Fruit fly (Drosophila melanogaster) whole organism, embryonic: Measurements from ENCODE around the gene BthD.
A peak's percentile ranks its signal among the peaks of the same experiment; 100 is the strongest.

Experiments
- Asciz ChIP-seq: fragments of 200-800 bp; sonication (Bioruptor generic); optimal IDR thresholded peaks from 2 replicates; lab custom pipeline; 2017; ENCODE audit warnings: missing biosample characterization, mild to moderate bottlenecking, missing genetic modification characterization, missing genetic modification reagents
- Bgb ChIP-seq: fragments of 200-800 bp; sonication (Bioruptor generic); IDR thresholded peaks from 2 replicates; pipeline ENCODE4 v1.3.6; 2022; ENCODE audit warnings: missing biosample characterization, missing genetic modification characterization; ENCODE audit not compliant: partially characterized antibody
- CG10274 ChIP-seq: fragments of 200-800 bp; sonication (Bioruptor generic); optimal IDR thresholded peaks from 3 replicates; lab custom pipeline; 2017; ENCODE audit warnings: missing biosample characterization, mild to moderate bottlenecking, missing genetic modification characterization
- CG11398 ChIP-seq: fragments of 200-800 bp; sonication (Bioruptor generic); optimal IDR thresholded peaks from 2 replicates; lab custom pipeline; 2016; ENCODE audit warnings: missing biosample characterization, missing genetic modification characterization
- CG11456 ChIP-seq: fragments of 200-800 bp; sonication (Bioruptor generic); IDR thresholded peaks from 3 replicates; pipeline ENCODE4 v1.3.6; 2022; ENCODE audit warnings: missing biosample characterization, missing genetic modification characterization
- CG12071 ChIP-seq: fragments of 200-800 bp; sonication (Bioruptor generic); optimal IDR thresholded peaks from 3 replicates; lab custom pipeline; 2018; ENCODE audit warnings: missing biosample characterization, mild to moderate bottlenecking, missing genetic modification characterization
- CG12659 ChIP-seq: fragments of 200-800 bp; sonication (Bioruptor generic); optimal IDR thresholded peaks from 3 replicates; lab custom pipeline; 2017; ENCODE audit warnings: mild to moderate bottlenecking, missing biosample characterization, missing genetic modification reagents, missing genetic modification characterization
- CG15479 ChIP-seq: fragments of 200-800 bp; sonication (Bioruptor generic); optimal IDR thresholded peaks from 3 replicates; lab custom pipeline; 2019; ENCODE audit warnings: missing biosample characterization, mild to moderate bottlenecking, missing genetic modification characterization, moderate library complexity
- CG15601 ChIP-seq: fragments of 200-800 bp; sonication (Bioruptor generic); optimal IDR thresholded peaks from 3 replicates; lab custom pipeline; 2019; ENCODE audit warnings: missing biosample characterization, mild to moderate bottlenecking, missing genetic modification characterization, moderate library complexity
- CG17328 ChIP-seq: fragments of 200-800 bp; sonication (Bioruptor generic); IDR thresholded peaks from 2 replicates; pipeline ENCODE4 v1.3.6; 2022; ENCODE audit warnings: missing biosample characterization, missing genetic modification characterization
- CG18011 ChIP-seq: fragments of 200-800 bp; sonication (Bioruptor generic); optimal IDR thresholded peaks from 2 replicates; lab custom pipeline; 2017; ENCODE audit warnings: missing biosample characterization, missing genetic modification characterization, mild to moderate bottlenecking, moderate library complexity, missing genotype
- CG2889 ChIP-seq: fragments of 200-800 bp; sonication (Bioruptor generic); IDR thresholded peaks from 3 replicates; pipeline ENCODE4 v1.3.6; 2022; ENCODE audit warnings: missing biosample characterization, missing genetic modification characterization
- CG30403 ChIP-seq: fragments of 200-800 bp; sonication (Bioruptor generic); optimal IDR thresholded peaks from 3 replicates; lab custom pipeline; 2016; ENCODE audit warnings: missing biosample characterization, missing genetic modification characterization
- CG32532 ChIP-seq: fragments of 200-800 bp; sonication (Bioruptor generic); IDR thresholded peaks from 2 replicates; pipeline ENCODE4 v1.3.6; 2022; ENCODE audit warnings: missing biosample characterization, missing genetic modification characterization
- CG33557 ChIP-seq: fragments of 200-800 bp; sonication (Bioruptor generic); optimal IDR thresholded peaks from 2 replicates; lab custom pipeline; 2019; ENCODE audit warnings: missing biosample characterization, mild to moderate bottlenecking, missing genetic modification characterization, moderate library complexity
- CG3838 ChIP-seq: fragments of 200-800 bp; sonication (Bioruptor generic); optimal IDR thresholded peaks from 3 replicates; lab custom pipeline; 2016; ENCODE audit warnings: missing biosample characterization, missing genetic modification characterization
- CG4282 ChIP-seq: fragments of 200-800 bp; sonication (Bioruptor generic); optimal IDR thresholded peaks from 2 replicates; lab custom pipeline; 2016; ENCODE audit warnings: missing biosample characterization, missing genetic modification characterization
- CG7556 ChIP-seq: fragments of 200-800 bp; sonication (Bioruptor generic); optimal IDR thresholded peaks from 2 replicates; lab custom pipeline; 2017; ENCODE audit warnings: missing biosample characterization, mild to moderate bottlenecking, missing genetic modification characterization
- CG8089 ChIP-seq: fragments of 200-800 bp; sonication (Bioruptor generic); optimal IDR thresholded peaks from 3 replicates; lab custom pipeline; 2016; ENCODE audit warnings: missing biosample characterization, missing genetic modification characterization
- CG8944 ChIP-seq: fragments of 200-800 bp; sonication (Bioruptor generic); optimal IDR thresholded peaks from 3 replicates; lab custom pipeline; 2016; ENCODE audit warnings: missing biosample characterization, missing genetic modification characterization
- CHES-1-like ChIP-seq: fragments of 200-800 bp; sonication (Bioruptor generic); optimal IDR thresholded peaks from 2 replicates; lab custom pipeline; 2016; ENCODE audit warnings: missing biosample characterization, missing genetic modification characterization
- Doc2 ChIP-seq: fragments of 200-800 bp; sonication (Bioruptor generic); IDR thresholded peaks from 2 replicates; pipeline ENCODE4 v1.3.6; 2022; ENCODE audit warnings: missing biosample characterization, missing genetic modification characterization
- E2f1 ChIP-seq: fragments of 200-800 bp; sonication (Bioruptor generic); IDR thresholded peaks from 2 replicates; pipeline ENCODE4 v1.3.6; 2022; ENCODE audit warnings: missing biosample characterization, missing genetic modification characterization
- H2.0 ChIP-seq: fragments of 200-800 bp; sonication (Bioruptor generic); IDR thresholded peaks from 2 replicates; pipeline ENCODE4 v1.3.6; 2022; ENCODE audit warnings: missing biosample characterization, missing genetic modification characterization
- Hmr ChIP-seq: fragments of 200-800 bp; sonication (Bioruptor generic); optimal IDR thresholded peaks from 3 replicates; lab custom pipeline; 2017; ENCODE audit warnings: mild to moderate bottlenecking, missing biosample characterization, missing genetic modification reagents, missing genetic modification characterization
- Lhr ChIP-seq: fragments of 200-800 bp; sonication (Bioruptor generic); optimal IDR thresholded peaks from 3 replicates; lab custom pipeline; 2017; ENCODE audit warnings: mild to moderate bottlenecking, missing biosample characterization, missing genetic modification reagents, missing genetic modification characterization
- Lim3 ChIP-seq: fragments of 200-800 bp; sonication (Bioruptor generic); IDR thresholded peaks from 2 replicates; pipeline ENCODE4 v1.3.6; 2022; ENCODE audit warnings: missing biosample characterization, missing genetic modification characterization
- MESR4 ChIP-seq: fragments of 200-800 bp; sonication (Bioruptor generic); optimal IDR thresholded peaks from 2 replicates; lab custom pipeline; 2018; ENCODE audit warnings: missing biosample characterization, mild to moderate bottlenecking, missing genetic modification characterization, moderate library complexity
- NK7.1 ChIP-seq: fragments of 200-800 bp; sonication (Bioruptor generic); optimal IDR thresholded peaks from 3 replicates; lab custom pipeline; 2016; ENCODE audit warnings: missing biosample characterization, missing genetic modification characterization
- Rfx ChIP-seq: fragments of 200-800 bp; sonication (Bioruptor generic); IDR thresholded peaks from 2 replicates; pipeline ENCODE4 v1.3.6; 2022; ENCODE audit warnings: missing biosample characterization, missing genetic modification characterization
- Scr ChIP-seq: fragments of 200-800 bp; sonication (Bioruptor generic); IDR thresholded peaks from 2 replicates; pipeline ENCODE4 v1.3.6; 2022; ENCODE audit warnings: missing biosample characterization, missing genetic modification characterization; ENCODE audit not compliant: partially characterized antibody
- Sox102F ChIP-seq: fragments of 200-800 bp; sonication (Bioruptor generic); optimal IDR thresholded peaks from 2 replicates; lab custom pipeline; 2018; ENCODE audit warnings: missing biosample characterization, mild to moderate bottlenecking, missing genetic modification characterization, moderate library complexity
- bowl ChIP-seq: fragments of 200-800 bp; sonication (Bioruptor generic); IDR thresholded peaks from 2 replicates; pipeline ENCODE4 v1.3.6; 2022; ENCODE audit warnings: missing biosample characterization, missing genetic modification characterization
- cg ChIP-seq: fragments of 200-800 bp; sonication (Bioruptor generic); optimal IDR thresholded peaks from 3 replicates; lab custom pipeline; 2019; ENCODE audit warnings: missing biosample characterization, mild to moderate bottlenecking, missing genetic modification characterization, moderate library complexity
- crc ChIP-seq: fragments of 200-800 bp; sonication (Bioruptor generic); optimal IDR thresholded peaks from 2 replicates; lab custom pipeline; 2016; ENCODE audit warnings: missing biosample characterization, missing genetic modification characterization
- croc ChIP-seq: fragments of 200-800 bp; sonication (Bioruptor generic); conservative IDR thresholded peaks from 3 replicates; pipeline ENCODE4 v1.3.6; 2022; ENCODE audit warnings: missing biosample characterization, missing genetic modification characterization
- dm ChIP-seq: fragments of 200-800 bp; sonication (Bioruptor generic); optimal IDR thresholded peaks from 3 replicates; lab custom pipeline; 2016; ENCODE audit warnings: missing biosample characterization, missing genetic modification characterization
- jumu ChIP-seq: fragments of 200-800 bp; sonication (Bioruptor generic); optimal IDR thresholded peaks from 3 replicates; lab custom pipeline; 2016; ENCODE audit warnings: missing biosample characterization, missing genetic modification characterization
- knrl ChIP-seq: fragments of 200-800 bp; sonication (Bioruptor generic); IDR thresholded peaks from 3 replicates; pipeline ENCODE4 v1.3.6; 2022; ENCODE audit warnings: missing biosample characterization, missing genetic modification characterization; ENCODE audit not compliant: partially characterized antibody
- luna ChIP-seq: fragments of 200-800 bp; sonication (Bioruptor generic); optimal IDR thresholded peaks from 2 replicates; lab custom pipeline; 2016; ENCODE audit warnings: missing biosample characterization, missing genetic modification characterization
- maf-S ChIP-seq: fragments of 200-800 bp; sonication (Bioruptor generic); optimal IDR thresholded peaks from 2 replicates; lab custom pipeline; 2016; ENCODE audit warnings: missing biosample characterization, missing genetic modification characterization
- nau ChIP-seq: fragments of 200-800 bp; sonication (Bioruptor generic); optimal IDR thresholded peaks from 3 replicates; lab custom pipeline; 2017; ENCODE audit warnings: missing biosample characterization, mild to moderate bottlenecking, missing genetic modification characterization, missing genetic modification reagents
- pan ChIP-seq, 4 experiments: fragments of >200 bp in 3 of 4; fragments of 200-800 bp in 1 of 4; sonication (Bioruptor generic) in 1 of 4; optimal IDR thresholded peaks in 3 of 4; IDR thresholded peaks in 1 of 4; 2 replicates each; pipeline versions ENCODE4 v1.3.6 to Lab custom; 2017 to 2022; ENCODE audit warnings: missing biosample characterization in 2 of 4, missing genetic modification characterization in 2 of 4, mixed read lengths in 1 of 4
- pzg ChIP-seq: fragments of 200-800 bp; sonication (Bioruptor generic); optimal IDR thresholded peaks from 3 replicates; lab custom pipeline; 2018; ENCODE audit warnings: missing biosample characterization, mild to moderate bottlenecking, missing genetic modification characterization, moderate library complexity
- sens ChIP-seq: fragments of 200-800 bp; sonication (Bioruptor generic); peaks from one replicate; lab custom pipeline; 2016; ENCODE audit warnings: missing biosample characterization, missing genetic modification characterization
- slp2 ChIP-seq: fragments of 200-800 bp; sonication (Bioruptor generic); optimal IDR thresholded peaks from 2 replicates; lab custom pipeline; 2016; ENCODE audit warnings: missing biosample characterization, missing genetic modification characterization
- tio ChIP-seq: fragments of 200-800 bp; sonication (Bioruptor generic); optimal IDR thresholded peaks from 2 replicates; lab custom pipeline; 2017; ENCODE audit warnings: missing biosample characterization, missing genetic modification characterization, inconsistent platforms
- unpg ChIP-seq: fragments of 200-800 bp; sonication (Bioruptor generic); optimal IDR thresholded peaks from 3 replicates; lab custom pipeline; 2018; ENCODE audit warnings: missing biosample characterization, mild to moderate bottlenecking, missing genetic modification characterization, moderate library complexity
- zen ChIP-seq: fragments of 200-800 bp; sonication (Bioruptor generic); optimal IDR thresholded peaks from 3 replicates; lab custom pipeline; 2018; ENCODE audit warnings: missing biosample characterization, mild to moderate bottlenecking, missing genetic modification characterization, moderate library complexity

BthD gene

dm6 chrX:13616417-13617050, 4.6 kb downstream of the BthD start, which contains the start of the genes tth and Tango2 (continued):
- peak; percentile 76 for TF ChIP-seq Hmr (GFP tag; lab: Kevin White, UChicago)
- peak; percentile 69 for TF ChIP-seq knrl (GFP tag; lab: Robert Waterston, UW)
- peak; percentile 28 for TF ChIP-seq CG18011 (GFP tag; lab: Kevin White, UChicago)
- TF ChIP-seq slp2 (GFP tag; lab: Kevin White, UChicago) = peak; percentile 27
- TF ChIP-seq CG15479 (GFP tag; lab: Kevin White, UChicago) = no peak
- TF ChIP-seq CG30403 = peak; percentile 84
- peak; percentile 73 for TF ChIP-seq H2.0 (GFP tag; lab: Robert Waterston, UW)
- TF ChIP-seq bowl (GFP tag; lab: Robert Waterston, UW) = no peak
- TF ChIP-seq cg = peak; percentile 20
- peak; percentile 70 for TF ChIP-seq pzg (GFP tag; lab: Kevin White, UChicago)
- TF ChIP-seq CG12659 (GFP tag; lab: Kevin White, UChicago) = peak; percentile 60
- TF ChIP-seq Lhr (GFP tag; lab: Kevin White, UChicago) = peak; percentile 7
- TF ChIP-seq Doc2 = 0 out of 2 replicates have a peak, but pooled peaks have one; percentile 33
- TF ChIP-seq Scr (GFP tag; lab: Robert Waterston, UW) = peak; percentile 72
- peak; percentile 61; the same call in 1 of the 3 replicates for TF ChIP-seq CG11456 (GFP tag; lab: Robert Waterston, UW)
- peak; percentile 43 for TF ChIP-seq crc
- TF ChIP-seq luna (GFP tag; lab: Kevin White, UChicago) = no peak
- TF ChIP-seq Lim3 (GFP tag; lab: Robert Waterston, UW) = no peak
- peak; percentile 43 for TF ChIP-seq jumu
- TF ChIP-seq CG2889 (GFP tag; lab: Robert Waterston, UW) = peak; percentile 68; the same call in 1 of the 3 replicates
- TF ChIP-seq CHES-1-like (GFP tag; lab: Kevin White, UChicago) = peak; percentile 66
- TF ChIP-seq CG10274 = no peak
- no peak for TF ChIP-seq CG4282 (GFP tag; lab: Kevin White, UChicago)
- TF ChIP-seq NK7.1 (GFP tag; lab: Kevin White, UChicago) = no peak
- TF ChIP-seq dm (GFP tag; lab: Kevin White, UChicago) = no peak
- TF ChIP-seq Asciz (GFP tag; lab: Kevin White, UChicago) = no peak
- TF ChIP-seq tio = no peak
- peak; percentile 75 for TF ChIP-seq unpg (GFP tag; lab: Kevin White, UChicago)
- no peak for TF ChIP-seq Sox102F
- peak; percentile 55 for TF ChIP-seq Bgb (GFP tag; lab: Robert Waterston, UW)
- TF ChIP-seq CG3838 (GFP tag; lab: Kevin White, UChicago) = peak; percentile 38
- peak; percentile 68 for TF ChIP-seq CG15601 (tag; lab: Kevin White, UChicago)
- TF ChIP-seq nau (GFP tag; lab: Kevin White, UChicago) = no peak
- TF ChIP-seq Rfx (GFP tag; lab: Robert Waterston, UW) = peak; percentile 81
- peak; percentile 20 for TF ChIP-seq CG8089
- peak; percentile 96 for TF ChIP-seq sens (GFP tag; lab: Kevin White, UChicago)
- TF ChIP-seq CG17328 = peak; percentile 70
- no peak for TF ChIP-seq pan (optimal IDR thresholded peaks at IDR 0.05; lab: Kevin White, UChicago)
- peak in 1 of 2 experiments; percentile 78 for TF ChIP-seq pan (GFP tag; optimal IDR thresholded peaks at IDR 0.05 in 1 of 2, IDR thresholded peaks at IDR 0.05 in 1 of 2)
- peak; percentile 81 for TF ChIP-seq CG32532 (GFP tag; lab: Robert Waterston, UW)
- TF ChIP-seq croc (GFP tag; lab: Robert Waterston, UW) = no peak
- peak; percentile 68 for TF ChIP-seq CG7556
- no peak for TF ChIP-seq CG12071 (GFP tag; lab: Kevin White, UChicago)
- peak; percentile 40 for TF ChIP-seq CG11398 (GFP tag; lab: Kevin White, UChicago)
- no peak for TF ChIP-seq CG33557 (GFP tag; lab: Kevin White, UChicago)
- peak; percentile 67 for TF ChIP-seq E2f1 (GFP tag; lab: Robert Waterston, UW)
- TF ChIP-seq zen (tag; lab: Kevin White, UChicago) = peak; percentile 63
- no peak for TF ChIP-seq MESR4
- peak; percentile 52 for TF ChIP-seq CG8944 (GFP tag; lab: Kevin White, UChicago)
- peak; percentile 44 for TF ChIP-seq maf-S (GFP tag; lab: Kevin White, UChicago)
